Worm (Caenorhabditis elegans) whole organism, L1 larva: Measurements from ENCODE around the gene F10C2.4.
A peak's percentile ranks its signal among the peaks of the same experiment; 100 is the strongest.

Experiments used
- aly-2 ChIP-seq: fragments of 150-350 bp; optimal IDR thresholded peaks from 2 replicates; lab custom pipeline; 2014; ENCODE audit warnings: missing biosample characterization, missing genetic modification characterization
- blmp-1 ChIP-seq: fragments of 150-350 bp; optimal IDR thresholded peaks from 2 replicates; lab custom pipeline; 2014; ENCODE audit warnings: missing biosample characterization, missing genetic modification characterization
- ceh-82 ChIP-seq, 3 experiments: fragments of 150-350 bp in 1 of 3; sonication (generic microtip) in 2 of 3; optimal IDR thresholded peaks; 2 replicates each; lab custom pipeline; 2014 to 2017; ENCODE audit warnings: missing biosample characterization in 3 of 3, missing genetic modification characterization in 3 of 3
- fkh-10 ChIP-seq: sonication (generic microtip); optimal IDR thresholded peaks from 2 replicates; lab custom pipeline; 2017; ENCODE audit warnings: missing biosample characterization, missing genetic modification reagents, missing genetic modification characterization
- fos-1 ChIP-seq: fragments of 150-350 bp; optimal IDR thresholded peaks from 2 replicates; lab custom pipeline; 2014; ENCODE audit warnings: missing biosample characterization, missing genetic modification characterization
- lin-35 ChIP-seq, 2 experiments: fragments of 150-350 bp; optimal IDR thresholded peaks; 2 replicates each; lab custom pipeline; 2014; ENCODE audit warnings: missing biosample characterization in 2 of 2, missing genetic modification characterization in 2 of 2, missing genetic modification reagents in 2 of 2
- lsy-2 ChIP-seq, 2 experiments: fragments of 150-350 bp; optimal IDR thresholded peaks; 2 replicates each; lab custom pipeline; 2014; ENCODE audit warnings: missing biosample characterization in 2 of 2, missing genetic modification characterization in 2 of 2
- nhr-19 ChIP-seq: fragments of 200-800 bp; sonication (Bioruptor generic); conservative IDR thresholded peaks from 2 replicates; pipeline ENCODE4 v1.3.6; 2022; ENCODE audit warnings: missing genetic modification characterization, missing compliant biosample characterization
- nhr-237 ChIP-seq: fragments of 150-350 bp; optimal IDR thresholded peaks from 2 replicates; lab custom pipeline; 2014; ENCODE audit warnings: missing biosample characterization, missing genetic modification characterization
- nhr-77 ChIP-seq: fragments of 150-350 bp; optimal IDR thresholded peaks from 2 replicates; lab custom pipeline; 2014; ENCODE audit warnings: missing biosample characterization, missing genetic modification characterization
- tlp-1 ChIP-seq: fragments of 150-350 bp; optimal IDR thresholded peaks from 2 replicates; lab custom pipeline; 2014; ENCODE audit warnings: missing biosample characterization, missing genetic modification characterization
- unc-62 ChIP-seq: fragments of 150-350 bp; optimal IDR thresholded peaks from 2 replicates; lab custom pipeline; 2014; ENCODE audit warnings: missing biosample characterization, missing genetic modification reagents, missing genetic modification characterization

DNA sequence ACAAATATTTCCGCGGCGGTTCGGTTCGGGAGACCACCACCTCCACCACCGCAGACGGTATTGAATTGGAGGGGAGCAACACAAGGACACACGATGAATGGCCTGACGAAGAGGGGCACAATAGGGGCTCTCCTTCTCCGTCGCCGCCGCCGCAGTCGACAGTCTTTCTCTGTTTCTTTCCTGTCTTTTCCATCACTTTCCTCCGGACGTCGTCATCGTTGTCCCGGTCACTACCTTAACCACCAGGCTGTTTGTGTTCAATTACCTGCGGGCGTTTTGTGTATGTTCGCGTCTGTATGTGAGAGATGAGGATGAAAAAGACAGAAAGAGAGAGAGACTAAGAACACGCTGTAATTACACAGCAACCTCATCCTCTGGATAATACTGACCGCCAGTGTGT is 1.6 kb upstream of the F10C2.4 start:
- TF ChIP-seq nhr-237 = no peak
- no peak for TF ChIP-seq lin-35 (GFP tag; optimal IDR thresholded peaks at IDR 0.05; lab: Kevin White, UChicago)
- TF ChIP-seq fos-1 = no peak
- no peak for TF ChIP-seq nhr-77 (tag; lab: Kevin White, UChicago)
- no peak for TF ChIP-seq unc-62 (GFP tag; lab: Kevin White, UChicago)
- TF ChIP-seq lsy-2 (tag; optimal IDR thresholded peaks at IDR 0.05; lab: Kevin White, UChicago) = no peak
- no peak for TF ChIP-seq nhr-19 (GFP tag; lab: Robert Waterston, UW)
- no peak for TF ChIP-seq aly-2 (tag; lab: Kevin White, UChicago)
- no peak for TF ChIP-seq fkh-10 (GFP tag; lab: Kevin White, UChicago)
- no peak for TF ChIP-seq ceh-82 (tag; optimal IDR thresholded peaks at IDR 0.05; lab: Kevin White, UChicago)
- TF ChIP-seq tlp-1 (tag; lab: Kevin White, UChicago) = no peak
- TF ChIP-seq blmp-1 (tag; lab: Kevin White, UChicago) = peak; percentile 28
